Fruit fly (Drosophila melanogaster): Measurements from ENCODE around the gene Myc.
A peak's percentile ranks its signal among the peaks of the same experiment; 100 is the strongest.

Gene Myc

DNA sequence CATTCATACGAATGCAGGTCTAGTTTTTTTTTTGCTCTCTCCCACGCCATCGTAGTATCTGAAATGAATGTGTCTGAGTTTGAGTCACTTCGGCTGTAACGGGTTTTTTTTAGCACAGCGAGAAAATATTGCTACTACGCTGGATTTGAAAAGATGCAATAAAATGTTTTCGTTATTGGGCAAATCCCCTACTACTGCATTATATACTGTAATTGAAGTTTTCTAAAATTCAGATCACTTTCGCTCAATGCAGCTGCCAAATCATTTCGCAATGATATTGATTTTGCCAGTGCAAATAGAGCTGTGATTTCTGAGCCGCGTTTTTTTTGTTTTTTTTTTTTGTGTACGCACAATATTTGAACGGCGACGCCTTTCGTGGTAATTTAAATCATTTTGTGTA lies 60.0 kb downstream of the Myc start (continued):
- TF ChIP-seq B-H2 (GFP tag; optimal IDR thresholded peaks at IDR 0.05), result no peak
- no peak for TF ChIP-seq Usf (GFP tag; optimal IDR thresholded peaks at IDR 0.05)
- peak; percentile 74 for TF ChIP-seq CG5953 (GFP tag; IDR thresholded peaks at IDR 0.05)
- no peak for TF ChIP-seq hth (optimal IDR thresholded peaks at IDR 0.05)
- no peak for TF ChIP-seq D19A (tag; optimal IDR thresholded peaks at IDR 0.05)
- TF ChIP-seq CG12744 (GFP tag; optimal IDR thresholded peaks at IDR 0.05), result no peak
- no peak for TF ChIP-seq fd102C (GFP tag; optimal IDR thresholded peaks at IDR 0.05)
- no peak for TF ChIP-seq CG8290 (GFP tag; optimal IDR thresholded peaks at IDR 0.05)
- no peak for TF ChIP-seq CG8290 (tag; optimal IDR thresholded peaks at IDR 0.05)
- TF ChIP-seq B-H1 (GFP tag; IDR thresholded peaks at IDR 0.05), result peak; percentile 11; the same call in 1 of the 3 replicates
- no peak for TF ChIP-seq CG31365 (tag; optimal IDR thresholded peaks at IDR 0.05)
- peak; percentile 49 for TF ChIP-seq Xbp1 (GFP tag; optimal IDR thresholded peaks at IDR 0.05)
- TF ChIP-seq lmd (GFP tag; IDR thresholded peaks at IDR 0.05), result peak; percentile 50; the same call in 1 of the 2 replicates
- TF ChIP-seq CG4820 (GFP tag; optimal IDR thresholded peaks at IDR 0.05), result peak; percentile 7
- no peak for TF ChIP-seq CG11085 (GFP tag; IDR thresholded peaks at IDR 0.05)
- TF ChIP-seq Hr3 (GFP tag; optimal IDR thresholded peaks at IDR 0.05), result no peak
- TF ChIP-seq dysf (GFP tag; IDR thresholded peaks at IDR 0.05), result peak; percentile 53
- TF ChIP-seq repo (GFP tag; optimal IDR thresholded peaks at IDR 0.05), result no peak
- TF ChIP-seq CG18476 (GFP tag; optimal IDR thresholded peaks at IDR 0.05), result no peak
- no peak for TF ChIP-seq HHEX (GFP tag; optimal IDR thresholded peaks at IDR 0.05)
- 0 out of 3 replicates have a peak, but pooled peaks have one; percentile 43 for TF ChIP-seq CG2889 (GFP tag; IDR thresholded peaks at IDR 0.05)
- TF ChIP-seq zfh2 (GFP tag; optimal IDR thresholded peaks at IDR 0.05), result peak; percentile 1
- TF ChIP-seq CG5180 (GFP tag; optimal IDR thresholded peaks at IDR 0.05), result no peak
- TF ChIP-seq Ssrp (tag; optimal IDR thresholded peaks at IDR 0.05), result peak; percentile 8
- TF ChIP-seq shn (GFP tag; optimal IDR thresholded peaks at IDR 0.05), result peak; percentile 49
- no peak for TF ChIP-seq Vsx1 (GFP tag; optimal IDR thresholded peaks at IDR 0.05)
- no peak for TF ChIP-seq ems (GFP tag; optimal IDR thresholded peaks at IDR 0.05)
- TF ChIP-seq gro (GFP tag; optimal IDR thresholded peaks at IDR 0.05), result peak; percentile 30
- TF ChIP-seq unpg (GFP tag; optimal IDR thresholded peaks at IDR 0.05), result peak; percentile 38
- no peak for TF ChIP-seq CG8924 (tag; optimal IDR thresholded peaks at IDR 0.05)
- no peak for TF ChIP-seq Taf1 (GFP tag; IDR thresholded peaks at IDR 0.05)
- no peak for TF ChIP-seq tup (GFP tag; optimal IDR thresholded peaks at IDR 0.05)
- TF ChIP-seq bsh (GFP tag; optimal IDR thresholded peaks at IDR 0.05), result peak in 1 of 2 experiments; percentile 19
- no peak for TF ChIP-seq tll (GFP tag; optimal IDR thresholded peaks at IDR 0.05)
- TF ChIP-seq Hr78 (GFP tag; optimal IDR thresholded peaks at IDR 0.05), result no peak
- no peak for TF ChIP-seq Eip74EF (GFP tag; optimal IDR thresholded peaks at IDR 0.05)
- TF ChIP-seq NC2α (GFP tag; optimal IDR thresholded peaks at IDR 0.05), result no peak
- TF ChIP-seq CG11560 (tag; IDR thresholded peaks at IDR 0.05), result no peak
- peak; percentile 4 for TF ChIP-seq az2 (GFP tag; optimal IDR thresholded peaks at IDR 0.05)
- TF ChIP-seq mam (GFP tag; optimal IDR thresholded peaks at IDR 0.05), result peak; percentile 57
- peak; percentile 41 for TF ChIP-seq Sox100B (GFP tag; optimal IDR thresholded peaks at IDR 0.05)
- TF ChIP-seq CG7745 (tag; optimal IDR thresholded peaks at IDR 0.05), result no peak
- no peak for TF ChIP-seq dati (GFP tag; IDR thresholded peaks at IDR 0.05)
- TF ChIP-seq Mes4 (GFP tag; optimal IDR thresholded peaks at IDR 0.05), result no peak
- TF ChIP-seq sna (GFP tag; IDR thresholded peaks at IDR 0.05; ENCODE audit: partially characterized antibody), result no peak
- no peak for TF ChIP-seq CG4854 (GFP tag; optimal IDR thresholded peaks at IDR 0.05)
- TF ChIP-seq Hmx (GFP tag; optimal IDR thresholded peaks at IDR 0.05), result no peak
- peak; percentile 29 for TF ChIP-seq CG12391 (tag; optimal IDR thresholded peaks at IDR 0.05)
- TF ChIP-seq ash1 (GFP tag; optimal IDR thresholded peaks at IDR 0.05), result no peak
- 0 out of 2 replicates have a peak, but pooled peaks have one; percentile 30 for TF ChIP-seq CG4730 (GFP tag; IDR thresholded peaks at IDR 0.05)
- peak; percentile 52; the same call in 1 of the 2 replicates for TF ChIP-seq HLH3B (GFP tag; IDR thresholded peaks at IDR 0.05)
